Fruit fly (Drosophila melanogaster): ENCODE measurements around the gene CG10948.

- TF ChIP-seq vri (GFP tag; optimal IDR thresholded peaks at IDR 0.05) (peak; percentile 98), salr (GFP tag; optimal IDR thresholded peaks at IDR 0.05) (peak; percentile 95 to 96), CG6276 (GFP tag; optimal IDR thresholded peaks at IDR 0.05) (peak; percentile 93), Lpt (GFP tag; optimal IDR thresholded peaks at IDR 0.05) (peak; percentile 96), ss (GFP tag; optimal IDR thresholded peaks at IDR 0.05) (peak; percentile 95 to 97), CG3032 (tag; optimal IDR thresholded peaks at IDR 0.05) (peak; percentile 96), CG16779 (tag; optimal IDR thresholded peaks at IDR 0.05) (peak; percentile 93), Hr39 (GFP tag; optimal IDR thresholded peaks at IDR 0.05) (peak; percentile 99), OdsH (GFP tag; optimal IDR thresholded peaks at IDR 0.05) (peak; percentile 99), Blimp-1 (GFP tag; optimal IDR thresholded peaks at IDR 0.05) (peak; percentile 95), net (GFP tag; optimal IDR thresholded peaks at IDR 0.05) (peak; percentile 99), Gug (GFP tag; IDR thresholded peaks at IDR 0.05) (peak; percentile 97)
These were observed 6.7 kb downstream of the CG10948 start, which contains the start of gene nebu for dm6 chr3L:12843056-12843799.
